Worm (Caenorhabditis elegans) whole organism, dauer: Measurements from ENCODE around the gene gid-2.

Experiments used
- unc-62 ChIP-seq: sonication (generic microtip); optimal IDR thresholded peaks from 2 replicates; lab custom pipeline; 2017; ENCODE audit warnings: missing biosample characterization, missing genetic modification reagents, missing genetic modification characterization

The gid-2 gene

ce11 chrX:2403724-2404123 is 35.0 kb downstream of the gid-2 start, which contains the start of gene C43H6.4:
Gene C43H6.4, plus strand, starts transcription at chrX:2404024.
- TF ChIP-seq unc-62 (GFP tag; lab: Kevin White, UChicago): no peak

- TF ChIP-seq unc-62 (GFP tag; lab: Kevin White, UChicago): no peak
Measured at ce11 chrX:2401883-2402282, 36.9 kb downstream of the gid-2 start, which contains the start of gene dhhc-9. Gene dhhc-9, minus strand, starts transcription at chrX:2402036.

ce11 chrX:2394983-2395382 is 43.8 kb downstream of the gid-2 start, which contains the start of gene C43H6.6:
Gene C43H6.6, plus strand, starts transcription at chrX:2395283.
- no peak for TF ChIP-seq unc-62 (GFP tag; lab: Kevin White, UChicago)

ce11 chrX:2386922-2387566 is 51.7 kb downstream of the gid-2 start:
- TF ChIP-seq unc-62 (GFP tag; lab: Kevin White, UChicago): no peak

ce11 chrX:2385453-2385852 is 53.3 kb downstream of the gid-2 start, which contains the start of gene F47G3.1:
Gene F47G3.1, plus strand, starts transcription at chrX:2385753.
- TF ChIP-seq unc-62 (GFP tag; lab: Kevin White, UChicago): no peak

ce11 chrX:2382227-2382626 is 56.5 kb downstream of the gid-2 start:
- no peak for TF ChIP-seq unc-62 (GFP tag; lab: Kevin White, UChicago)

- TF ChIP-seq unc-62 (GFP tag; lab: Kevin White, UChicago): no peak
Measured at ce11 chrX:2381282-2381681, 57.5 kb downstream of the gid-2 start, which contains the start of gene F47G3.4. Gene F47G3.4, plus strand, starts transcription at chrX:2381582.

- no peak for TF ChIP-seq unc-62 (GFP tag; lab: Kevin White, UChicago)
Measured at ce11 chrX:2380818-2381217, 57.9 kb downstream of the gid-2 start.
